Worm (Caenorhabditis elegans) whole organism, L4 larva: Measurements from ENCODE around the gene meg-3.

Experiments used
- F10B5.3 ChIP-seq: sonication (generic microtip); optimal IDR thresholded peaks from 2 replicates; lab custom pipeline; 2016; ENCODE audit warnings: mild to moderate bottlenecking, missing genetic modification characterization, missing compliant biosample characterization
- Y75B8A.6 ChIP-seq: fragments of 200-800 bp; sonication (Bioruptor generic); IDR thresholded peaks from 2 replicates; pipeline ENCODE4 v1.3.6; 2022; ENCODE audit warnings: missing genetic modification reagents, missing genetic modification characterization, missing compliant biosample characterization
- aha-1 ChIP-seq: fragments of 150-350 bp; peaks from one replicate; lab custom pipeline; 2014; ENCODE audit warnings: missing biosample characterization, missing genetic modification characterization
- arid-1 ChIP-seq: fragments of 200-800 bp; sonication (Bioruptor generic); conservative IDR thresholded peaks from 2 replicates; pipeline ENCODE4 v1.3.6; 2022; ENCODE audit warnings: missing genetic modification reagents, missing genetic modification characterization, missing compliant biosample characterization
- ceh-20 ChIP-seq: fragments of 200-800 bp; sonication (Bioruptor generic); IDR thresholded peaks from 2 replicates; pipeline ENCODE4 v1.3.6; 2022; ENCODE audit warnings: missing genetic modification reagents, missing genetic modification characterization, missing compliant biosample characterization
- ceh-32 ChIP-seq: sonication (generic microtip); optimal IDR thresholded peaks from 2 replicates; lab custom pipeline; 2016; ENCODE audit warnings: mild to moderate bottlenecking, missing genetic modification characterization, missing compliant biosample characterization; ENCODE audit not compliant: poor library complexity
- cey-2 ChIP-seq: sonication (generic microtip); optimal IDR thresholded peaks from 3 replicates; lab custom pipeline; 2017; ENCODE audit warnings: missing genetic modification characterization, mild to moderate bottlenecking, missing compliant biosample characterization, antibody characterized with exemption, borderline replicate concordance; ENCODE audit not compliant: insufficient read depth
- daf-19 ChIP-seq: fragments of 200-800 bp; sonication (Bioruptor generic); conservative IDR thresholded peaks from 2 replicates; pipeline ENCODE4 v1.3.6; 2022; ENCODE audit warnings: missing genetic modification characterization, missing compliant biosample characterization
- dmd-6 ChIP-seq: fragments of 200-800 bp; sonication (Bioruptor generic); IDR thresholded peaks from 2 replicates; pipeline ENCODE4 v1.3.6; 2022; ENCODE audit warnings: missing genetic modification reagents, missing genetic modification characterization, missing compliant biosample characterization
- dmd-8 ChIP-seq: fragments of 200-800 bp; sonication (Bioruptor generic); IDR thresholded peaks from 2 replicates; pipeline ENCODE4 v1.3.6; 2022; ENCODE audit warnings: missing genetic modification characterization, missing compliant biosample characterization
- dmd-9 ChIP-seq: fragments of 200-800 bp; sonication (Bioruptor generic); IDR thresholded peaks from 2 replicates; pipeline ENCODE4 v1.3.6; 2022; ENCODE audit warnings: missing genetic modification reagents, missing genetic modification characterization, missing compliant biosample characterization
- duxl-1 ChIP-seq: sonication (generic microtip); optimal IDR thresholded peaks from 2 replicates; lab custom pipeline; 2016; ENCODE audit warnings: mild to moderate bottlenecking, missing genetic modification characterization, moderate library complexity, missing compliant biosample characterization; ENCODE audit not compliant: poor library complexity
- egl-43 ChIP-seq: fragments of 200-800 bp; sonication (Bioruptor generic); IDR thresholded peaks from 2 replicates; pipeline ENCODE4 v1.3.6; 2022; ENCODE audit warnings: missing genetic modification reagents, missing genetic modification characterization, missing compliant biosample characterization
- fos-1 ChIP-seq: fragments of 150-350 bp; optimal IDR thresholded peaks from 2 replicates; lab custom pipeline; 2014; ENCODE audit warnings: missing biosample characterization, missing genetic modification characterization
- jun-1 ChIP-seq: fragments of 150-350 bp; optimal IDR thresholded peaks from 2 replicates; lab custom pipeline; 2014; ENCODE audit warnings: missing biosample characterization, missing genetic modification reagents, missing genetic modification characterization
- lim-7 ChIP-seq: fragments of 200-800 bp; sonication (Bioruptor generic); IDR thresholded peaks from 2 replicates; pipeline ENCODE4 v1.3.6; 2022; ENCODE audit warnings: missing genetic modification characterization, missing compliant biosample characterization
- lin-13 ChIP-seq: fragments of 150-350 bp; optimal IDR thresholded peaks from 2 replicates; lab custom pipeline; 2014; ENCODE audit warnings: missing biosample characterization, missing genetic modification reagents, missing genetic modification characterization
- lsy-2 ChIP-seq, 2 experiments: fragments of 150-350 bp in 1 of 2; sonication (generic microtip) in 1 of 2; optimal IDR thresholded peaks; 2 replicates each; lab custom pipeline; 2014 to 2017; ENCODE audit warnings: missing biosample characterization in 2 of 2, missing genetic modification characterization in 2 of 2
- madf-9 ChIP-seq: fragments of 200-800 bp; sonication (Bioruptor generic); conservative IDR thresholded peaks from 2 replicates; pipeline ENCODE4 v1.3.6; 2022; ENCODE audit warnings: missing genetic modification reagents, missing genetic modification characterization, missing compliant biosample characterization
- mdl-1 ChIP-seq, 2 experiments: fragments of 150-350 bp in 1 of 2; sonication (generic microtip) in 1 of 2; optimal IDR thresholded peaks; 2 replicates each; lab custom pipeline; 2014 to 2017; ENCODE audit warnings: missing biosample characterization in 2 of 2, missing genetic modification characterization in 2 of 2
- mdt-29 ChIP-seq: fragments of 200-800 bp; sonication (Bioruptor generic); IDR thresholded peaks from 2 replicates; pipeline ENCODE4 v1.3.6; 2022; ENCODE audit warnings: missing genetic modification reagents, missing genetic modification characterization, missing compliant biosample characterization
- mep-1 ChIP-seq: fragments of 150-350 bp; sonication (generic microtip); optimal IDR thresholded peaks from 3 replicates; lab custom pipeline; 2014; ENCODE audit warnings: missing biosample characterization, missing genetic modification characterization
- mes-2 ChIP-seq: sonication (generic microtip); optimal IDR thresholded peaks from 2 replicates; lab custom pipeline; 2016; ENCODE audit warnings: missing genotype, mild to moderate bottlenecking, missing genetic modification characterization, missing compliant biosample characterization; ENCODE audit not compliant: poor library complexity, severe bottlenecking
- nhr-111 ChIP-seq: fragments of 200-800 bp; sonication (Bioruptor generic); optimal IDR thresholded peaks from 2 replicates; lab custom pipeline; 2018; ENCODE audit warnings: mild to moderate bottlenecking, missing genetic modification characterization, missing compliant biosample characterization
- nhr-28 ChIP-seq: fragments of 150-350 bp; optimal IDR thresholded peaks from 2 replicates; lab custom pipeline; 2014; ENCODE audit warnings: missing biosample characterization, missing genetic modification characterization
- nhr-76 ChIP-seq: fragments of 150-350 bp; optimal IDR thresholded peaks from 2 replicates; lab custom pipeline; 2014; ENCODE audit warnings: missing biosample characterization, missing genetic modification characterization
- pqm-1 ChIP-seq: sonication (generic microtip); optimal IDR thresholded peaks from 2 replicates; lab custom pipeline; 2017; ENCODE audit warnings: missing biosample characterization, missing genetic modification characterization
- saeg-2 ChIP-seq: fragments of 200-800 bp; sonication (Bioruptor generic); IDR thresholded peaks from 2 replicates; pipeline ENCODE4 v1.3.6; 2022; ENCODE audit warnings: missing genetic modification reagents, missing genetic modification characterization, missing compliant biosample characterization
- sdz-12 ChIP-seq: fragments of 200-800 bp; sonication (Bioruptor generic); optimal IDR thresholded peaks from 2 replicates; lab custom pipeline; 2018; ENCODE audit warnings: mild to moderate bottlenecking, missing genetic modification characterization, missing compliant biosample characterization
- skn-1 ChIP-seq: fragments of 150-350 bp; optimal IDR thresholded peaks from 2 replicates; lab custom pipeline; 2014; ENCODE audit warnings: missing biosample characterization, missing genetic modification characterization
- snpc-1.2 ChIP-seq: fragments of 200-800 bp; sonication (Bioruptor generic); IDR thresholded peaks from 2 replicates; pipeline ENCODE4 v1.3.6; 2022; ENCODE audit warnings: missing genetic modification reagents, missing genetic modification characterization, missing compliant biosample characterization
- spr-3 ChIP-seq: fragments of 200-800 bp; sonication (Bioruptor generic); optimal IDR thresholded peaks from 2 replicates; lab custom pipeline; 2018; ENCODE audit warnings: mild to moderate bottlenecking, missing genetic modification characterization, missing compliant biosample characterization
- tra-1 ChIP-seq: fragments of 200-800 bp; sonication (Bioruptor generic); IDR thresholded peaks from 2 replicates; pipeline ENCODE4 v1.3.6; 2022; ENCODE audit warnings: missing genetic modification reagents, missing genetic modification characterization, missing compliant biosample characterization
- unc-130 ChIP-seq: sonication (generic microtip); optimal IDR thresholded peaks from 2 replicates; lab custom pipeline; 2016; ENCODE audit warnings: missing genetic modification reagents, missing genetic modification characterization, missing compliant biosample characterization
- unc-62 ChIP-seq, 3 experiments: fragments of 150-350 bp in 1 of 3; sonication (generic microtip); optimal IDR thresholded peaks in 2 of 3; peaks in 1 of 3; 1 replicate in 1 of 3; 2 replicates in 2 of 3; lab custom pipeline; 2014 to 2017; ENCODE audit warnings: missing biosample characterization in 3 of 3, missing genetic modification characterization in 3 of 3, missing genetic modification reagents in 3 of 3, missing genotype in 1 of 3
- zfp-2 ChIP-seq: sonication (generic microtip); optimal IDR thresholded peaks from 2 replicates; lab custom pipeline; 2016; ENCODE audit warnings: mild to moderate bottlenecking, missing genetic modification characterization, missing compliant biosample characterization
- zip-11 ChIP-seq: fragments of 200-800 bp; sonication (Bioruptor generic); IDR thresholded peaks from 2 replicates; pipeline ENCODE4 v1.3.6; 2022; ENCODE audit warnings: missing genetic modification characterization, missing compliant biosample characterization
- zip-2 ChIP-seq: fragments of 150-350 bp; optimal IDR thresholded peaks from 2 replicates; lab custom pipeline; 2014; ENCODE audit warnings: missing biosample characterization, missing genetic modification characterization

The meg-3 gene

DNA sequence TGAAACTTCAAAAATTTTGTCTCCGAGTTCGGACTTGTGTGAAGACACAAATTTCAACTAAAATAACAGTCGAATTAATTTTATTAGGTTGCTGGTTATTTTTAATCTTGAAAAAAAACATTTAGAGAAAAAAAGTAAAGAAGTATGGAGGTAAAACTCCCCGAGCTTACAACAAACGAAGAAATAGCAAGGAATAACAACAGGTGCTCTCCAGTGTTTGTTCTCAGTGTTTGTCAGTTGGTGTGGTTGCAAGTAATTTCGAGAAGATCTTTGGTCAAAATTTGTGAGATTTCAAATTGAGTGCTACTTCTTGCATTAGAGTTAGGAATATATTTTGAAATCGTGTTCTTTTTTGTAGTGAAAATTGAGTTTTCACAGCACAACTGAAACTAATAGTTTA is 4.6 kb downstream of the meg-3 start:
- TF ChIP-seq snpc-1.2 (no peak), mdl-1 (tag; optimal IDR thresholded peaks at IDR 0.05; lab: Kevin White, UChicago) (no peak), jun-1 (tag; lab: Kevin White, UChicago) (no peak), madf-9 (GFP tag; lab: Robert Waterston, UW) (no peak), F10B5.3 (no peak), sdz-12 (GFP tag; lab: Kevin White, UChicago) (no peak)

DNA sequence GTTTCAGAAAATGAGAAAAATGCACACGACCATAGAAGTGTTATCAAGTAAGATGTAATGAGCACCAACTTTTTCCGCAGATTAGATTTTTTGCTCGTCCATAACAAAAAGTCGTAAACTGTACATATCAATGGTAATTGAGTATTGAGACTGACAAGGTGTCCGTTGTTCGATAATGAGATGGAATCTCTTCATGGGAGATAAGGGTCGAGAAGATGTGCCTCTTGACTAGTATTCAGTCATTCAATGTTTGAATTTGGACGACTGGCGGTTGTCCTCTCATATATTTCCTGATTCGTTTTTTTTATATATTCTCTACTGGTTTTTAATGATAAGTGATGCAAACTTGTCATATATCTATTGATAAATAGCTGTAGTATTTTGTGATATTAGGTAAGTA is 7.8 kb downstream of the meg-3 start:
- TF ChIP-seq aha-1 (tag; lab: Kevin White, UChicago): peak; percentile 20
- TF ChIP-seq lim-7 (GFP tag; lab: Robert Waterston, UW): no peak

DNA sequence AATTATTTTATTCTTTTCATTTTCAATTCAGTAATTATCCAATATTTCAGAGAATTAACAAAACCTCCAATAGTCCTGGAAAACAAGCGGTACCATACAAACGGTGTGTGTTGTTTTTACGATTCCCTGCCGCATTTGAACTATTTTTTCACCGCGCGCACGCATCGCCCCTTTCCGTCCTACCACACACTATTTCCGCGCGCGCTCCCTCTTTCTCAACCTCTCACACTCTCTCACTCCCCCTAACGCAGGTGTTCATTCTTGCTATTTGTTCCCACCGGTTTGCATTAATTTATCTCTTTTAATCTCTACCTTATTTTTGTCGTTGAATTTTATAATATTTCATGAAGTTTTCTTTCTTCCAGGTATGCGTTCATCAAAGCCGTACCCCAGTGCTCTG is 11.7 kb downstream of the meg-3 start, which contains the start of gene F52D2.12:
TSS of gene F52D2.12 (plus strand) at position 307 of the 400 bp plus-strand sequence.
- no peak for TF ChIP-seq unc-130 (GFP tag; lab: Kevin White, UChicago)
- TF ChIP-seq arid-1 (GFP tag; lab: Robert Waterston, UW): no peak
- no peak for TF ChIP-seq aha-1 (tag; lab: Kevin White, UChicago)
- no peak for TF ChIP-seq unc-62 (GFP tag; optimal IDR thresholded peaks at IDR 0.05 in 1 of 2; lab: Kevin White, UChicago)
- TF ChIP-seq unc-62 (tag; optimal IDR thresholded peaks at IDR 0.05; lab: Kevin White, UChicago): no peak
- TF ChIP-seq snpc-1.2: no peak
- peak; percentile 91 for TF ChIP-seq duxl-1 (tag; lab: Kevin White, UChicago)
- TF ChIP-seq nhr-28 (tag; lab: Kevin White, UChicago): no peak
- TF ChIP-seq Y75B8A.6 (GFP tag; lab: Robert Waterston, UW): no peak

DNA sequence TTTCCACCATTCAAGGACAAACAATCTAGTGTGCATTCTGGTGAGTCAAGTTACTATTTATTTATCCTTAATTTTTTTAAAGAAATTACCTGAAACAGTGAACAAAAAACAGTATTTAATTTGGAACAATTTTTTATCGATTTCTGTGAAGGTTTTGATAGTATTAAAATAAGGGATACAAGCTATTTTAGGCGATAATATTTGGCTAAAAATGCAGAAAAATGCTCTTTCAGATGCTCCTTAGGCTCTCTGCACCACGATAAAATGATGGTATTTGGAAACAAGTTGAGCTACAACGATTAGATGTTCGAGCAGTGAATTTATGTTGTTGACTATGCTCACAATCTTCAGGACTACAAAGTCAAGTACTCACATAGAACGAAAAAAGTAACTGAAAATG is 13.7 kb downstream of the meg-3 start, which contains the start of gene F52D2.6:
TSS of gene F52D2.6 (plus strand) at position 301 of the 400 bp plus-strand sequence.
- no peak for TF ChIP-seq dmd-9 (GFP tag; lab: Robert Waterston, UW)
- peak in 1 of 2 experiments; percentile 37 for TF ChIP-seq unc-62 (GFP tag; optimal IDR thresholded peaks at IDR 0.05 in 1 of 2; lab: Kevin White, UChicago)
- no peak for TF ChIP-seq unc-62 (tag; optimal IDR thresholded peaks at IDR 0.05; lab: Kevin White, UChicago)

DNA sequence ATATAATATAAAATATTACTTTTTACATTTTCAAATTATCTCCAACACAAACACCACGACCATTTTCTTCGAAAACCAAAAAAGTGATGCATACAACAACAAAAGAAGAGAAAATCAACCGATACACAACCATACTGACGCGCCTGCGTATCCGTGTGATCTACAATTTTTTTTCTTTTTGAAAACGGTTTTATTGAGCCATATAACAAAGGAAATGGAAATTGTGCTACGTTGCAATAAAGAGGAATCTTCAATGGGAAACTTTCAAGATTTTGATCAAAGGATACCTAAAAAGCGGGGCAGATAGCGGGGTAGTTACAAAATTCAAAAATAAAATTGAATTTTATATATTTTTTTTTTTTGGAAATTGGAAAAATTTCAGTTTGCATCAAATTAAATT is 14.7 kb downstream of the meg-3 start, which contains the start of gene F52D2.5:
TSS of gene F52D2.5 (minus strand) at position 101 of the 400 bp plus-strand sequence.
- TF ChIP-seq skn-1 (tag; lab: Kevin White, UChicago) (no peak), zip-11 (GFP tag; lab: Robert Waterston, UW) (no peak), zip-2 (no peak), mes-2 (no peak), spr-3 (GFP tag; lab: Kevin White, UChicago) (no peak), daf-19 (GFP tag; lab: Robert Waterston, UW) (no peak), dmd-6 (no peak), mdt-29 (GFP tag; lab: Robert Waterston, UW) (no peak), aha-1 (tag; lab: Kevin White, UChicago) (no peak), zfp-2 (tag; lab: Kevin White, UChicago) (no peak)

DNA sequence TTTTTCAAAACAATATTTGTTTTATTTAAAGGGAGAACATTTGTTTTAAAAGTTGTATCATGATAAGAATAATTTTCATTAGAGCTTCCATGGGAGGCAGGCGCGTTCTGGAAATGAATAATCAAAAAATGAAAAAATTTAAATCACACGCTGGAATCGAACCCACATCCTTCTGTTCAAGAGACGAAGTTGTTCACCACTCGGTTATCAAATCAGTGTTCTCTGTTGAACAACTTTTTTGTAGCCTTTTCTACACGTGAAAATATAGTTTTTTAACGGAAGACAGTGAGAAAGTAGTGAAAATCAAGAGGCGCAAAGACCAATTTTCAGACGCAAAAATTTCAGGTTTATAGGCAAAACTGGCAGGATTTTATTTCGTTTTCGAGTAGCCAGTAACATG is 16.6 kb downstream of the meg-3 start:
- no peak for TF ChIP-seq dmd-9 (GFP tag; lab: Robert Waterston, UW)
- TF ChIP-seq ceh-32 (tag; lab: Kevin White, UChicago): no peak
- TF ChIP-seq lin-13 (GFP tag; lab: Kevin White, UChicago): no peak
- no peak for TF ChIP-seq lsy-2 (tag; optimal IDR thresholded peaks at IDR 0.05; lab: Kevin White, UChicago)
- TF ChIP-seq nhr-111 (GFP tag; lab: Kevin White, UChicago): no peak
- no peak for TF ChIP-seq dmd-8 (GFP tag; lab: Robert Waterston, UW)
- TF ChIP-seq pqm-1 (tag; lab: Kevin White, UChicago): no peak
- no peak for TF ChIP-seq daf-19 (GFP tag; lab: Robert Waterston, UW)
- no peak for TF ChIP-seq snpc-1.2
- TF ChIP-seq tra-1: no peak
- TF ChIP-seq saeg-2 (GFP tag; lab: Robert Waterston, UW): no peak
- no peak for TF ChIP-seq fos-1 (tag; lab: Kevin White, UChicago)
- TF ChIP-seq mep-1 (tag; lab: Kevin White, UChicago): no peak
- TF ChIP-seq nhr-76 (tag; lab: Kevin White, UChicago): no peak
- TF ChIP-seq ceh-20: no peak
- no peak for TF ChIP-seq cey-2 (tag; lab: Kevin White, UChicago)
- TF ChIP-seq egl-43 (GFP tag; lab: Robert Waterston, UW): no peak
